Worm (Caenorhabditis elegans) whole organism, early embryonic: Measurements from ENCODE around the gene C07A9.10.
"Not testable (repeated sequence)": the region's sequence is repeated elsewhere in the genome, so short reads cannot be mapped to it uniquely, and the experiment has no call there.

ENCODE experiments used
- F13C5.2 ChIP-seq: sonication (generic microtip); optimal IDR thresholded peaks from 2 replicates; lab custom pipeline; 2017; ENCODE audit warnings: mild to moderate bottlenecking, missing genetic modification characterization, inconsistent platforms, missing compliant biosample characterization
- ama-1 ChIP-seq: fragments of 150-350 bp; optimal IDR thresholded peaks from 2 replicates; lab custom pipeline; 2014
- ceh-13 ChIP-seq: fragments of 200-800 bp; sonication (Bioruptor generic); optimal IDR thresholded peaks from 2 replicates; lab custom pipeline; 2018; ENCODE audit warnings: mild to moderate bottlenecking, missing genetic modification characterization, missing compliant biosample characterization
- ets-7 ChIP-seq: sonication (generic microtip); optimal IDR thresholded peaks from 2 replicates; lab custom pipeline; 2016; ENCODE audit warnings: missing genotype, missing genetic modification characterization, missing compliant biosample characterization
- hmbx-1 ChIP-seq: sonication (generic microtip); optimal IDR thresholded peaks from 2 replicates; lab custom pipeline; 2016; ENCODE audit warnings: mild to moderate bottlenecking, missing genetic modification characterization, missing compliant biosample characterization
- hmg-4 ChIP-seq: fragments of 200-800 bp; sonication (Bioruptor generic); optimal IDR thresholded peaks from 2 replicates; lab custom pipeline; 2018; ENCODE audit warnings: mild to moderate bottlenecking, missing genetic modification characterization, missing compliant biosample characterization
- hnd-1 ChIP-seq: sonication (generic microtip); optimal IDR thresholded peaks from 2 replicates; lab custom pipeline; 2016; ENCODE audit warnings: missing genetic modification characterization, missing compliant biosample characterization
- pes-1 ChIP-seq: fragments of 200-800 bp; sonication (Bioruptor generic); IDR thresholded peaks from 2 replicates; pipeline ENCODE4 v1.3.6; 2022; ENCODE audit warnings: missing genetic modification reagents, missing genetic modification characterization, missing compliant biosample characterization
- sea-1 ChIP-seq: fragments of 200-800 bp; sonication (Bioruptor generic); conservative IDR thresholded peaks from 2 replicates; pipeline ENCODE4 v1.3.6; 2022; ENCODE audit warnings: missing genetic modification characterization, missing compliant biosample characterization
- tbx-11 ChIP-seq: fragments of 200-800 bp; sonication (Bioruptor generic); IDR thresholded peaks from 2 replicates; pipeline ENCODE4 v1.3.6; 2022; ENCODE audit warnings: missing genetic modification characterization, missing compliant biosample characterization

ce11 chrIII:9681206-9681605 is 4.7 kb downstream of the C07A9.10 start, which contains the start of gene C07A9.13:
- not testable (repeated sequence) for TF ChIP-seq ama-1 (lab: Kevin White, UChicago); hmg-4 (GFP tag; lab: Kevin White, UChicago); F13C5.2; ets-7; pes-1 (GFP tag; lab: Robert Waterston, UW); hnd-1 (tag; lab: Kevin White, UChicago); tbx-11 (GFP tag; lab: Robert Waterston, UW); ceh-13 (GFP tag; lab: Kevin White, UChicago); sea-1 (GFP tag; lab: Robert Waterston, UW); hmbx-1 (tag; lab: Kevin White, UChicago)
